Fruit fly (Drosophila melanogaster) whole organism: ENCODE results near the gene Ptth.

Experiments
- CG8478 ChIP-seq: fragments of >200 bp; optimal IDR thresholded peaks from 2 replicates; lab custom pipeline; 2018; ENCODE audit warnings: inconsistent platforms
- Dll ChIP-seq: fragments of >200 bp; optimal IDR thresholded peaks from 2 replicates; lab custom pipeline; 2017
- EcR ChIP-seq, 2 experiments: fragments of >200 bp; optimal IDR thresholded peaks; 2 replicates each; lab custom pipeline; 2017; ENCODE audit warnings: missing biosample characterization in 2 of 2, missing genetic modification characterization in 2 of 2, missing genetic modification reagents in 2 of 2
- pan ChIP-seq: fragments of >200 bp; optimal IDR thresholded peaks from 2 replicates; lab custom pipeline; 2017
- psq ChIP-seq: fragments of >200 bp; optimal IDR thresholded peaks from 2 replicates; lab custom pipeline; 2017
- usp ChIP-seq: fragments of >200 bp; optimal IDR thresholded peaks from 2 replicates; lab custom pipeline; 2017; ENCODE audit warnings: missing biosample characterization, missing genetic modification characterization, mixed read lengths

dm6 chr2L:568030-568429 lies 8.7 kb downstream of the Ptth start, which contains the start of the genes Nle and Sf3b1:
- TF ChIP-seq psq (lab: Kevin White, UChicago) (no peak), pan (lab: Kevin White, UChicago) (no peak), EcR (GFP tag; optimal IDR thresholded peaks at IDR 0.05; lab: Kevin White, UChicago) (no peak), usp (GFP tag; lab: Kevin White, UChicago) (no peak), CG8478 (no peak), Dll (lab: Kevin White, UChicago) (no peak)
